Worm (Caenorhabditis elegans): ENCODE results near the gene fbxa-148.
"Not testable (repeated sequence)": the region's sequence is repeated elsewhere in the genome, so short reads cannot be mapped to it uniquely, and the experiment has no call there.

Gene fbxa-148

DNA sequence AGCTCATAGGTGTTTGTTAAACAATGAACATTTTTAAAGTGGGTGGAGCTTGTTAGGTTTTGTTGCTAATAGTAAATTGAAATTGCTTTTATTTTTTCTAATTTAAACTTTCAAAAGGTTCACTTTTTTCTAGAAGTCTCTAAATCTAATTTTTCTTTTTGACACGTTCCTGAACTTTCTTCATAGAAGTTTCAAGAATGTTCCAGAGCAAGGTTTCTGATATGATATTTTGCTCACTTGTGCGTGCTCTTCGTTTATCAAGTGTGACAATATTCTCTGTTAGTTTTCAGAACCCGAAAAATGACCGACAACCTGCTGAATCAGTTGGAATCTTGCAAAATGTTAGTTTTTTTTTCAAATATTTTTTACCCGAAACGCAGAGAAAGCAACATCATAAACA lies at the start of gene fbxa-148:
Gene fbxa-148, plus strand, starts transcription at position 301 of the 400 bp plus-strand sequence.
- not testable (repeated sequence) for TF ChIP-seq unc-62 (GFP tag; optimal IDR thresholded peaks at IDR 0.05)

DNA sequence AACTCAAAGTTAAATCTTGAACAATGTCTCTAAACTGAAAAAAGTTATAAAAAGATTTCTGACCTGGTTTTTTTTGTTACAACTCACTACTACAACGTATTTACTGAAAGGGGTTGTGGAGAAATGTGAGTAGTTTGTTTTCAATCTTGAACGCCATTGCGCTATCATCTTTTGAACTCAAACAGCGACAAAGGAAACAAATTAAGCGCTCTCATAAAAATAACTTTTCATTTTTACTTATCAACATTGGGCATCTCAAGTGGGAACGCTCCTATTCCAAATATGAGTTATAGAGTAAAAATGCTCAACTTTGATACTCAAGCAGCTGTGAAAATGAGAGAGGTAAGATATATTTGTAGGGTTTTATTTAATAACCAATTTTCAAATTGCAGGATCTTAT lies 45.4 kb upstream of the fbxa-148 start, which contains the start of gene F09C6.15:
Gene F09C6.15, plus strand, starts transcription at position 301 of the 400 bp plus-strand sequence.
- no peak for TF ChIP-seq unc-62 (GFP tag; optimal IDR thresholded peaks at IDR 0.05)

DNA sequence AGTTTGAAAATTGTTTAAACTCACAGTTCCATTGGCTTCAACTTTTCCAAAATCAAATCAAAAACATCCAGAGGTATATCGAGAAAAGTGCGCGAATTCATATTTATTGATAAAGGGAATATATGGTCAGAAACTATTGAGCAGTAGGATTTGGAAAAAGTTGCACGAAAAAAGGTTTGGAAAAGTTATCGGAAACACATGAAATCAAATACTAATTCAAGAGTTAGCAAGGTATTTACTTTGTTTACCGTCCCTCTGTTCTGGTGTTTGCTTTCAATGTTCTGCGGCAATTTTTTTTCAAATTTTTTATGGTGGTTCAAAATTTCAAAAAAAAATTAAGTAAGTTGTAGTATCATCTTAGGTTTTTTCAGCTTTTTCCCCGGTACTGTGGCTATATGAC lies 39.5 kb upstream of the fbxa-148 start, which contains the start of gene fbxa-45:
Gene fbxa-45, minus strand, starts transcription at position 101 of the 400 bp plus-strand sequence.
- TF ChIP-seq unc-62 (GFP tag; optimal IDR thresholded peaks at IDR 0.05), result no peak

DNA sequence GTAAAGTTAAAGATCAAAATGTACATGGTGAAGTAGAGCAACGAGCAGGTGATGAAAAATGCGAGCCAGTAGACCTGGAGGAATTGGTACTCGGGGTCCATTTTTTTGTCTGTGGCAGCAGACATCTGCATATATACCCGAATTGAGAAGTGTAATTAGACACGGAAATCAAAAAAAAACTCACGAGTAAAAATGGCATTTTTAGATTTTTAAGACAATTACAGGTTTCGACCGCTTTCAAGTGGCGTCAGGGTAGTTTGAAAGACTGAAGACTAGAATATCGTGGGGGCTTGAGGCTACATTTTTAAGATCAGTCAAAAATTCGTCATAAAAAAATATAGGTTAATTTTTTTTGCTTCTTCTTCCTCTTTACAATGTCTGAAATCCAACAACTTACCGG lies 36.1 kb upstream of the fbxa-148 start, which contains the start of gene srd-68:
Gene srd-68, minus strand, starts transcription at position 101 of the 400 bp plus-strand sequence.
- no peak for TF ChIP-seq unc-62 (GFP tag; optimal IDR thresholded peaks at IDR 0.05)

DNA sequence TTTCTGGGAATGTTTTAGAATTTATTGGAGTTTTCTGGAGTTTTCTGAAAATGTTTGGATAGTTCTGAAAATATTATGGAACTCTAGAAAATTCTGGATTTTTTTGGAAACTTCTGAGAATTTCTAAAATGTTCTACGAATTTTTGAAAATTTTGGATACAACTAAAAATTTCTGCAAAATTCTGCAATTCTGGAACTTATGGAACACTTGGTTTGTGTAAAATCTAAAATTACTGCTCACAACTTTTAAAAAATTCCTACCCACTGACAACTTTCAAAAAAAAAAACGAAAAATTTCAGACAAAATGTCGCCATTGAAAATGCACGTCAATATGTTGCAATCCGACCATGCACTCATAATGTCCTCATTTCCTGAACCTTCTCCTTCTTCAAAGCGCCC lies 34.2 kb upstream of the fbxa-148 start, which contains the start of gene nhr-262:
Gene nhr-262, plus strand, starts transcription at position 301 of the 400 bp plus-strand sequence.
- no peak for TF ChIP-seq unc-62 (GFP tag; optimal IDR thresholded peaks at IDR 0.05)

DNA sequence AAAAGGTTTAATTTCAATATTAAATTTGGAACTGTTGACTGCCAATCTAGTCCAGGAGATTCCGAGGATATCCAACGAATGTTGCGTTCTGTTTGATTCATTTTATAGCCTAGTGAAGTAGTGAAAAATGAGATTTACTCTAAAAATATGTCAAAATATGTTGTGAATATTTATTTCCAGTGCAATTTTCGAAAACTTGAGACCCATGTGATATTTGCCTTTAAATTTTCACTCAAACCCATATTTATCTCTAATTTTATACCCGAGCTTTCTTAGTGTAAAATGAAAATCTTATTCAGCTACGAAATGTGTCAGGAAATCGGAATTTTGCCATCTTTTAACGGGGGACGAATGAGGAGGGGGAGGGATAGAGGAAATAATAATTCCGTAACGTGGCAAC lies 29.0 kb upstream of the fbxa-148 start, which contains the start of gene F09C6.16:
Gene F09C6.16, minus strand, starts transcription at position 101 of the 400 bp plus-strand sequence.
- no peak for TF ChIP-seq unc-62 (GFP tag; optimal IDR thresholded peaks at IDR 0.05)

DNA sequence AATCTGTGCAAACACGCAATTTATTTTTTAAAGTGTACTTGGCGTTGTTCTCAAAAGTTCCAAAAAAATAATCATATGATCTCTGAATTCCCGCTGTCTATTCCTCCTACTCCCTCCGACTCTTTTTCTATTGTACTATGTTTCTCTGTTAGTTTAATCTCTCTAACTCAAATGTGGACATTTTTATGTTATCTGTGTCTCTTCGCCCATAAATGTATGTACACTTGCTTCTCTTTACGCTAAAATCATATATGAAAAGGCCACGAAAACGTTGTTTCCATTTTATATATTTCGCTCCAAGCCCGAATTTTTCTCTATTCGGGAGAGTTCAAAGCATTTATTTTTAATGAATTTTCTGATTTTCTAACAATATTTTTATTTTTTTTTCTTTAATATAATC lies 28.0 kb upstream of the fbxa-148 start:
- no peak for TF ChIP-seq unc-62 (GFP tag; optimal IDR thresholded peaks at IDR 0.05)

DNA sequence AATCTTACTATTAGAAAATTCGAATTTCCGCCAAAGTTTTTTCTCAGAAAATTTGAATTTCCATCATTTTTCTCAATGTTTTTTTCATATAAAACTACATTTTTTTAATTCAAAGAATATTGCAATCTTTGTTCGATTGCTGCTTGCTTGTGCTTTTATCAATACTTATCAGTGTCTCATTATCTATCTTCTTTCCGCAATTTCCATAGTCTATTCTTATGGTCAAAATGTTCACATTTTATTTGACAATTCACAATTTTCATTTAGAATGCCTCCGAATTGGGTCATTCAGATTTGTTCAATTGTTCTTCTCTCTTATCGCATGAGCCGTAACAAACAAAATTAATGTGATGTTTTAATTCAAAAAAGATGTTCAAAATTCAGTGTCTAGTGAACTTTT lies 27.5 kb upstream of the fbxa-148 start:
- TF ChIP-seq unc-62 (GFP tag; optimal IDR thresholded peaks at IDR 0.05), result no peak

DNA sequence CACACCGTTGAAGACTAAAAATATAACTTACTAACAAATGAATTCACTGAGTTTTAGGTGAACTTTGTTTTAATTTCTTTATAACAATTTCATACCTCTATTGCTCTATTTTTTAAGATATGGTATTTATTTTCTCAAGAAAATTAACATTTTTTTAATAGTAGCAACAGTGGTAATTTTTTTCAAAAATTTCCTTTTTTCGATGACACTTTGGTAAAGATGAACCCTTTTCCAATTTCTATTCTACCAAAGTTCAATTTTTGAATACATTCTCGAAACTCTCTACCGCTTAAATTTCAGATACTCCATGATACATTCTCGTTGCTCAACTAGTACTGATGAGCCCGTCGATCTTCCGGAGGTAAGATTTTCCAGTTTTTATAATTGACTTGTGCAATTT lies 26.9 kb upstream of the fbxa-148 start, which contains the start of gene nhr-116:
Gene nhr-116, plus strand, starts transcription at position 301 of the 400 bp plus-strand sequence.
- TF ChIP-seq unc-62 (GFP tag; optimal IDR thresholded peaks at IDR 0.05), result no peak

DNA sequence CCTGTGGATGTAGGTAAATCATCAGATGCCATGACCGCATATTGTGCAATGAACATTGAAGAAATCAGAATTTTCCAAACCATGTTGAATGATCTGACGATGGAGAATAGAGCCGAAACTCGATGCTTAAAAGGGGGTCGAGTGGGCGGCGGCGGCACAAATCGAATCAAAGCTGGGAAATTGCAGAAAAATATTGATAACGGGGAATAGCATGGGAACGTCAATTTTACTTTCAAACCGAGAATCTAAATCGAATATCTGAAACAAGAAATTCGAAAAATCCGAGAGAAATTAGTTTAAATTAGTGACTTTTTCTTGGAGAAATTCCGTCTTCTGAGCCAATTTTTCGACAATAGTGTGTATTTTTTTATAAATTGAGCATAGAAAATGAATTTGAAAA lies 22.8 kb upstream of the fbxa-148 start, which contains the start of gene F09C6.10:
Gene F09C6.10, minus strand, starts transcription at position 101 of the 400 bp plus-strand sequence.
- TF ChIP-seq unc-62 (GFP tag; optimal IDR thresholded peaks at IDR 0.05), result no peak

DNA sequence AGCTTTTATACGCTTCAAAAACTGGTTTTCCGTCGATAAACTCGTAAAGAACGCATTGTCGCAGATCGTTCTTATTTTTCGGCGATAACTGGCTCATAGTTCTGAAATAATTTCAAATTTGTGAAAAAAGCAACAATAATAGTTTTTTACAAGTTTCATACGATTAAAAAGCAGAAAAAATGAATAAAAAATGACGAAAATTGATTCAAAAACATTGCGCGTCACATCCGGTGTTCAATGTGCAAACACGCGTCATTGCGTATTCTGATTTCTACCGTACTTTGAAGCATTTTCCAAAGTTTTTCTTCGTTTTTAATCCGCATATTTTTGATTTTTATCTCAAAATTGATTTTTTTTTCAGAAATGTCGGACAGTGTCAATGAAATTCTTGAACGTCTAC lies 20.5 kb upstream of the fbxa-148 start, which contains the start of the genes fbxa-206 and Y102A5C.2:
Gene fbxa-206, minus strand, starts transcription at position 101 of the 400 bp plus-strand sequence.
Gene Y102A5C.2, plus strand, starts transcription at position 354 of the 400 bp plus-strand sequence.
- TF ChIP-seq unc-62 (GFP tag; optimal IDR thresholded peaks at IDR 0.05), result no peak

DNA sequence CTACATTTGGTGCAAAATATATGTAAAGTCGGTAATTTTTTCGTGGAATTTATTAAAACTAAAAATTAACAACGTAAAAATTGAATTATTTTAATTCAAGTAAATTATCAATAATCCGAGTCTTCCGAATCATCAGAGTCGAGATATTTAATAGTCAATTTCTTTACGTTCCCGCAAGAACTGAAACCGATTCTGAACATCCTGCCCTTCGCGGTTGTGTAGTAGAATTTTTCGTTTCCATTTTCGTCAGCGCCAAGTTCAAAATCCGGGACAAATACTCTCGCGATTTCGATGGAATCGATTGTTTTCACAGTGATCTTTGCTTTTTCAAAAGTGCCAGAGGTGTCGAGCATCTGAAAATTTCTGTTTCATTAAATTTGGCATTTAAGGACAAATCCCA lies 19.2 kb upstream of the fbxa-148 start:
- no peak for TF ChIP-seq unc-62 (GFP tag; optimal IDR thresholded peaks at IDR 0.05)

DNA sequence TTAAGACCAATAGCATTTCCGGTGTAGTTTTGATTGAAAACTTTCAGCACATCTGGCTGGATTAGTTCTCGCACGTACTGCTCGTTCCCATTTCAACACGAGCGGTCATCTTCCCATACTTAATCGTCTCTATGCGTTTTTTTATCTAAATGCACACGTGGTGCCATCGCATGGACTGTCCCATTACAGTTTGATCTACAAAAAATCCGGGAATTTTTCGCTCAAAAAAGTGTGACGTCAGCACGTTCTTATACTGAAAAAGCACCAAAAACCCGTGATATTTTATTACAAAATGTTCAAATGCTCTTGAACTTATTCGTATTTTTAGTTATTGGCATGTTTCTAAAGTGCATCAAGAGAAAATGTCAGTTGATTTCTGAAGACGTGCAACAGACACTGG lies 16.9 kb upstream of the fbxa-148 start, which contains the start of gene Y102A5C.4:
Gene Y102A5C.4, plus strand, starts transcription at position 301 of the 400 bp plus-strand sequence.
- no peak for TF ChIP-seq unc-62 (GFP tag; optimal IDR thresholded peaks at IDR 0.05)

DNA sequence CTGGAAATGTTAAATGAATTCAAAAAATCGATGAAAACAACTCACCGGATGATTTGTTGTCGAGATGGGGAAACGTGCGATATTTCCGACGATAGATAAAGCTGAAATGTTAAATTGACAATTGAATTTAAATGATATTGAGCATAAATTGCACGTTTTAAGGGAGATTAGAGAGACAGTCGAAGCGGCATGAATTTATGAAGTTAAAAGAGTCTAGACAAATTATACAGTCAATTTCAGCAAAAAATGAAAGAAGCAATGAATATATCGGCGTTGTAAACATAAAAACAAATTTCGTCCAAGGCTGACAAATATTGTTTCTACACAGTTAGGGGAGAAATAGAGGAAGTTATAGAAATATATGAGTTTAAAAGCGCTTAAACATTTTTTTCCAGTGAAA lies 11.5 kb upstream of the fbxa-148 start, which contains the start of gene Y102A5C.36:
Gene Y102A5C.36, minus strand, starts transcription at position 101 of the 400 bp plus-strand sequence.
- TF ChIP-seq unc-62 (GFP tag; optimal IDR thresholded peaks at IDR 0.05), result no peak

DNA sequence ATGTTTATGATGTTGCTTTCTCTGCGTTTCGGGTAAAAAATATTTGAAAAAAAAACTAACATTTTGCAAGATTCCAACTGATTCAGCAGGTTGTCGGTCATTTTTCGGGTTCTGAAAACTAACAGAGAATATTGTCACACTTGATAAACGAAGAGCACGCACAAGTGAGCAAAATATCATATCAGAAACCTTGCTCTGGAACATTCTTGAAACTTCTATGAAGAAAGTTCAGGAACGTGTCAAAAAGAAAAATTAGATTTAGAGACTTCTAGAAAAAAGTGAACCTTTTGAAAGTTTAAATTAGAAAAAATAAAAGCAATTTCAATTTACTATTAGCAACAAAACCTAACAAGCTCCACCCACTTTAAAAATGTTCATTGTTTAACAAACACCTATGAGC lies 9.2 kb downstream of the fbxa-148 start, which contains the start of gene fbxa-112:
Gene fbxa-112, minus strand, starts transcription at position 101 of the 400 bp plus-strand sequence.
- TF ChIP-seq unc-62 (GFP tag; optimal IDR thresholded peaks at IDR 0.05), result not testable (repeated sequence)

DNA sequence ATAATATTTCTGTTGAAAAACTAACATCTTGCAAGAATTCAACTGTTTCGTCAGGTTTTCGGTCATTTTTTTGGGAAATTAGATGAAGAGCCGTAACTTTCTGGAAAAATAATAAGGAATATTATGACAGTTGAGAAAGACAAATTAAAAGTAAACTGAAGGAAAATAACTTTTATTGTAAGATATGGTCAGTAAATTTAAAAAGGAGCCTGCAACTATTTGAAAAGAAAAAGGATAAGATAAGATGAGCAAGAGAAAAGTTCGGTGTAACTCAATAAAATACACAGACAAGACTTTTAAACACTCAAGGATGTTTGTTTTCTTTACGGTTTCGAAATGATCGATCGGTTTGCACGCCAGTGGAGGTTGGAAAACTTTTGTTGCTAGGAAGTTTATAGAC lies 10.8 kb downstream of the fbxa-148 start, which contains the start of gene fbxa-111:
Gene fbxa-111, minus strand, starts transcription at position 101 of the 400 bp plus-strand sequence.
- TF ChIP-seq unc-62 (GFP tag; optimal IDR thresholded peaks at IDR 0.05), result not testable (repeated sequence)

DNA sequence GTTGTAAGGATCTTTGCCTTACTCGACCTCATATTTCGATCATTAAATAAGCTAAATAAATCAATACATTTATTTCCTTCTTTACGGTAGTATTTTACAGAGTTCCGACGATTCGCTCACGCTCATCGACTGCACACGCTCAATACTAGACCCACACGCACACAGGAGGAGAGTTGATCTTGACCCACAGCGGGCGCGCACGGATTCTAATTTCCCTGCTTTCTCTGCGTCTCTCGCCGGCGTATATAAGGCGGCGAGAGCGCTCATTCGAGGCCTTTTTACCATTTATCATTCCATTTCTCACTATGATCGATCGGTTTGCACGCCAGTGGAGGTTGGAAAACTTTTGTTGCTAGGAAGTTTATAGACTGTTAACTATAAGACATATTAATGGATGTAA lies 11.2 kb downstream of the fbxa-148 start:
- no peak for TF ChIP-seq unc-62 (GFP tag; optimal IDR thresholded peaks at IDR 0.05)
